Worm (Caenorhabditis elegans): Measurements from ENCODE around the gene wdfy-3.

DNA sequence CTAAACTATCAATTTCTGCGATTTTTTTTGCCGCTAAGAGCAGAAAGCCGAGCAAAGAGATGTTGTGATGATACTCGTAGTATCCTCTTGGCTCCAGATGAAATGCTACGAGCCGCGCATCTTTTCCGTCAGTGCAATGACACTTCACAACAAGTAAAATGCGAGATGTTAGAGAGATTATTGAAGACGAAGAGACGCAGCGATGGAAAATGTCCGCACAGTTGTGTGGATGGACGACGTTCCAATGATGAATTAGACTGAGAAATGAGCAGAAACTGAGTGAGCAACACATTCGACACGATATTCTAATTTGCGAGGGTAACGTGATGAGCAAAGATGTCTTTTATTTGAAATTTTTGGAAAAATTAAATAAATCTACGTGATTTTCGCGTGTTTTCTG, 32.3 kb upstream of the wdfy-3 start:
- TF ChIP-seq zim-3 (tag; optimal IDR thresholded peaks at IDR 0.05) (no peak), xnd-1 (tag; optimal IDR thresholded peaks at IDR 0.05) (no peak), F23B12.7 (tag; optimal IDR thresholded peaks at IDR 0.05; ENCODE audit: insufficient read depth) (no peak), lag-1 (GFP tag; IDR thresholded peaks at IDR 0.05) (no peak), atf-7 (tag; optimal IDR thresholded peaks at IDR 0.05) (no peak), Y67H2A.10 (GFP tag; conservative IDR thresholded peaks at IDR 0.05) (no peak), pbrm-1 (GFP tag; IDR thresholded peaks at IDR 0.05) (no peak)

All from whole organism, young adult.